Worm (Caenorhabditis elegans) whole organism, dauer: ENCODE measurements around the gene F35G12.7.

ENCODE experiments used
- unc-62 ChIP-seq: sonication (generic microtip); optimal IDR thresholded peaks from 2 replicates; lab custom pipeline; 2017; ENCODE audit warnings: missing biosample characterization, missing genetic modification reagents, missing genetic modification characterization

The F35G12.7 gene

DNA sequence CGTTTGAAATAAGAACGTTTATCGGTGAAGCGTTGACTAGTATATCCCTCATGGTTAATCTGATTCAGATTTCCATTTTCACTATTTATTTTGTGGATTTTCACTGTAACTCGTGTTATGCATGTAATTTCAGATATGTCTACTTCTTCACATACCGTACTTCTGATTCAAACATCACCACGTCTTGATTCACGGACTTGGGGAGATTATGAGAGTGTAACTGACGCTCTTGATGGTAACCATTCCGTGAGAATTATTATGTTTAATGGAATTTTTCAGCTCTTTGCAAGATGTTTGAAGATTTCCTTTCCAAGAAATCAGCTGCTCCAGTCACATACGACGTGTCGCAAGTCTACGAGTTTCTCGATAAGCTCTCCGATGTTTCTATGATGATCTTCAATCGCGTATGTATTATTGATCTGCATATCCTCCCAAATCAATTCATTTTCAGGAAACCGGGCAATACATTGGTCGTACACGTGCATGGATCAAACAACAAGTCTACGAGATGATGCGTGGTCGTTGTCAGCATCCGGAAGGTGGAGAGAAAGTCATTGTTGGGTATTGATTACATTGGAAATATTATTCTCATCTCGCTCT lies 6.1 kb upstream of the F35G12.7 start, which contains the start of gene erh-2:
Gene erh-2, plus strand, starts transcription at position 134 of the 600 bp plus-strand sequence.
- no peak for TF ChIP-seq unc-62 (GFP tag; lab: Kevin White, UChicago)

DNA sequence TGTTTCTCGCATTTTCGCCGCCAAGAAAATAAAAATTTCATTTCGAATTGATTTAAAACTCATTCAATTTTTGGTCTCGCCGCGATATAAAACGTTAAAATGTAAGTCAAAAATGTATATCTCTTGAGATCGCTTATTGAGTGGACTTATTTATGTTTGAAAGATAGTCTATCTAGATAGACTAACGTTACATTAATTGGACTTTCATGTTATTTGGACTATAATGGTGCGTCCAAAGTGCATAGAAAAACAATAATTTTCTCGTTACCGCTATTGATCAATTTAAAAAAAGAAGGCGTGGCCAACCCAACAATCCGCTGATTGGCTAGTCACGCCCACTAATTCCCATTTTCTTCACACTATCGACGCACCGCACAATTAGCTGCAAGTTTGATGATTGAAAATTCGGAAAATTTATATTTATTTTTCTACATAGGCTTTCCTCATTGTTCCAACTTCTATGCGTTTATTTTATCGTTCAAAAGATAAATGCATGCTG lies 3.0 kb downstream of the F35G12.7 start, which contains the start of gene F35G12.5:
Gene F35G12.5, plus strand, starts transcription at position 51 of the 499 bp plus-strand sequence.
- TF ChIP-seq unc-62 (GFP tag; lab: Kevin White, UChicago), result no peak

DNA sequence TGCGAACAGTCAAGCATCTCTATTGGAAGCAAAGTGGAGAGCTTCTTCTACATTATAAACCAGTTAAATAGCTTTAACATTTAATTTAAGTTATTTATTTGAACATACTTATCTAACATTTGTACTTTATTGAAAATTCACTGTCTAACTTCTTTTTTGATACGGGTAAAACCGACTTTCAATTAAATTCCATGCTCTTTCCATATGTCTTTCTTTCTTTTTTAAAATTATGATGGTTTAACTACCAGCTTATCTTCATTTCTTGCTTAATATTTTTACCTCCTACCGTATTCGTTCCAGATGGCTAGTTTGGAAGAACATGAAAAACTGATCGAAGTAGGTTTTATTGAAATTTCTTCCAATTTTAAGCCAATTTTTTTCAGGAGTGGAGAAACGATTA lies 5.6 kb downstream of the F35G12.7 start, which contains the start of gene F35G12.12:
Gene F35G12.12, plus strand, starts transcription at position 301 of the 400 bp plus-strand sequence.
- no peak for TF ChIP-seq unc-62 (GFP tag; lab: Kevin White, UChicago)

ce11 chrIII:4578385-4578903 lies 8.7 kb downstream of the F35G12.7 start, which contains the start of the genes sel-5 and wdr-48:
TSS of gene sel-5 (minus strand) at chrIII:4578437.
TSS of gene wdr-48 (plus strand) at chrIII:4578853.
- TF ChIP-seq unc-62 (GFP tag; lab: Kevin White, UChicago), result no peak

DNA sequence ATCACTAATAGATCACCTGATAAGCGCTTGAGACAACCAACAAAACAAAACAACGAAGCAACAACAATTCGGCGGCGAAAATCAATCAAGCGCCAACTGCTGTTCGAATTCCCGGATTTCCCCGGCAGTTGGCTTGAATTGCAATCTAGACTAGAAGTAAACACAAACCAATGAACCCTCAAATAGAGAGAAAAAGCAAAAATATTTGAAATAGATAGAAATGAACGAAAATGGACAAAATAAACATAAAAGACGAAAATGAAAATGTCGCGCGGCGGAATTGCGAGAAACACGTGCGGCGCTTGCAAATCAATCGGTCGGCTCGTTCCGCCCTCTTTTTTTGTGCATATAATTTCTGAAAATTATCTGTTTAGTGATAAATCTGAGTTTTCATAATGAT lies 18.7 kb downstream of the F35G12.7 start, which contains the start of gene idhg-1:
Gene idhg-1, plus strand, starts transcription at position 343 of the 400 bp plus-strand sequence.
- no peak for TF ChIP-seq unc-62 (GFP tag; lab: Kevin White, UChicago)

DNA sequence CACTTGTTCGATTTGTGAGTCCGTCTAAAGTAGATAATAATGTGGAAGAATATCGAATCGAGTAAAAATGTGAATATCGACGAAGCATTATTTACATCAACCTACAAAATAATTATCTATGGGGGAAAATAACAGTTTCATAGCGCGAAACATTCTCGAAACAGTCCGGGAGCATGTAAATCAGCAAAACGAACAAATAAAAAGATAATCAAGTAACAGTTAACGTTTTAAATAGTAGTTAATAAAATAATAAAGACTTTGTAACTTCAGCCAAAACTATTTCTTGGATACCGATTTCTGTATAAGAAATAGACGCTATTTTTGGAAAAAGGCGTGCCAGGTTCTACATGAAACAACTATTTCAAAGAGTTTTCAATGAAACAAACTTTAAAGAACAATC lies 19.1 kb downstream of the F35G12.7 start, which contains the start of gene mlcd-1:
Gene mlcd-1, minus strand, starts transcription at position 101 of the 400 bp plus-strand sequence.
- TF ChIP-seq unc-62 (GFP tag; lab: Kevin White, UChicago), result no peak

DNA sequence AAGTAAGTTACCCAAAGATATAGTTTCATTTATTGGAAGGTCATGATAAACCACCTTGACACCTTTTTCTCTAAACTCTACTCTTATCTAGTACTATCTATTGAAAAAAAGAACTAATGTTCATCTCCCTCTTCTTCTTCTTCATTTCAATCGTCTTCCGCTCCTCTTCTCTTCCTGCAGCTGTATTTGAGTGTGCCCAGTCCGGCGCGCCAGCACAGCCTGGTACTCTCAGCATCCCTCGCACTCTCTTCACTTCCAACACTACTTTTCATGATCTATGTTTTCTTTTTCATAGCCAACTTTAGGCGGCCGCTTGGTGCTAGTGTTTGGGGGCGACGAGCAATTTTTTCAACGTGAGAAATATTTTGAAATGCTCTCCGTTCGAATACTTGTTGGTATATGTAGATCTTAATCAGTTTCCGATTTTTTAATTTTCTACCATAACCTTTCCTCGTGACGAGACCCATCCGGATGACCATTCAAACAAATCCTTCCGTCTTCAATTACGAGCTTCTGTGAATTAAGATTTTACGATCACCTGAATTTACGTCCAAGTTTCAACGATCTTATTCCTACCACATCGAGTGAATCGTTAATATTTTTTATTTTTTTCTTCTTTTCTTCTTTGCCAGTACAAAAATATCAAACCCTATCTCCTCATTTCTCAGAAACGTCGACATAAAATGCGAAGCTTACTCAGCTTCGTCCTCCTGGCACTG lies 24.9 kb downstream of the F35G12.7 start, which contains the start of gene pan-1:
Gene pan-1, plus strand, starts transcription at position 669 of the 719 bp plus-strand sequence.
- TF ChIP-seq unc-62 (GFP tag; lab: Kevin White, UChicago), result no peak

- no peak for TF ChIP-seq unc-62 (GFP tag; lab: Kevin White, UChicago)
Observed at ce11 chrIII:4561286-4561685, 25.8 kb downstream of the F35G12.7 start.

DNA sequence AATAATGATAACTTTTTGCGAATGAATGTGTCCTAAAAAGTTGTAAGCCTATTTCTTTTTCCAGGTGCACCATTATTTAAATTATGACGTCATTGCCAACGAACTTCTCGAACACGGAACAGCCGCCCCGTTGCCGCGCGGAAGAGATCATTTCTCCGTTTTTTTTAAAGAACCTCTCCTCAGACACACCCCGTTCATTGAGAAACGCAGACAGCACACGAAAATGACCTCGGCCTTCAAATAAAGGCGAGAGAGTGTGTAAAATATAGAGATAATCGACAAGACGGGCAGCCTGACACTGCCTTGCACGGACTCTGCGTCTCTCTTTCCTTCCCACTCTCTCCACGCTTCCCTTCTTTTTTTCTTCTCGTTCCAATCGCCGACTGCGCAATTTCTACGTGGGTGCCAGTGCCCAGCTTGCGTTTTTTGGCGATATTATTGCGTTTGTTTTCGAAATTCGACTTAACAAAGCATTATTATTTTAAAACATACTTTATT lies 26.7 kb downstream of the F35G12.7 start:
- TF ChIP-seq unc-62 (GFP tag; lab: Kevin White, UChicago), result no peak

ce11 chrIII:4555345-4555744 lies 31.8 kb downstream of the F35G12.7 start:
- no peak for TF ChIP-seq unc-62 (GFP tag; lab: Kevin White, UChicago)

DNA sequence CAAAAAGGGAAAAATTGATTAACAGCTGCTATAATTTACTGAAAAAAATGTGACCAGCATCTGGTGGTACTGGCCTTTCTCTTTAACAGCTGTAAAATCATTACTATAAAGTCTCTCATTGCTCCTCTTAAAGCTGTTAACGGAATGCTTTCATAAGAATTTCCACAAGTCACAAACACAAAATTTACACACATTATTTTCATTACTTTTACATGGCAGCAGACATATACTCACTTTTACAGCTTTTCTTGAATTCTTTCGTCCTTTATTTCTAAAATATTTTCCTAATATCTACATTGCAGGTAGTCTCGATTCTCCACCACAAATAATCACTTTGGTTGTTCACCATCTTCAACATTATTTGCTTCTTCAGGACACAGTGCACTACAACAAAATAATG lies 33.8 kb downstream of the F35G12.7 start, which contains the start of gene imph-1:
Gene imph-1, plus strand, starts transcription at position 301 of the 400 bp plus-strand sequence.
- no peak for TF ChIP-seq unc-62 (GFP tag; lab: Kevin White, UChicago)

DNA sequence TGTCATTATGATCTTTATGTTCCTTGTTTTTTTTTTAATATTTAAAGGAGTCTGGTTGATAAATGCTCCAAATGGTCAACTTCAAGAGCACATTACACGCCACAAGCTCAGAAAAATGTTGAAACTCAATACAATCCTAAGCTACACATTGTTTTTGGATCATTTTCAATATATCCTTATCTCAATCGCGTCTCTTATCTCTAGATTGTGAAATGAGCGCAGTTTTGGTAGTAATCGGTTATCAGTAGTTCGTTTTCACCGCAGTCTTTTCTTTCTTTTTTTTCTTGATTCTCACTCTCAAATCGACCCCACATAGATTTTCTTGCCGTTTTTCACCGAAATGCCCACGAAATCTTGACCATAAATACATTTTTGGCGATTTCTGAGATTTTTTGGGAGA lies 34.3 kb downstream of the F35G12.7 start:
- no peak for TF ChIP-seq unc-62 (GFP tag; lab: Kevin White, UChicago)

DNA sequence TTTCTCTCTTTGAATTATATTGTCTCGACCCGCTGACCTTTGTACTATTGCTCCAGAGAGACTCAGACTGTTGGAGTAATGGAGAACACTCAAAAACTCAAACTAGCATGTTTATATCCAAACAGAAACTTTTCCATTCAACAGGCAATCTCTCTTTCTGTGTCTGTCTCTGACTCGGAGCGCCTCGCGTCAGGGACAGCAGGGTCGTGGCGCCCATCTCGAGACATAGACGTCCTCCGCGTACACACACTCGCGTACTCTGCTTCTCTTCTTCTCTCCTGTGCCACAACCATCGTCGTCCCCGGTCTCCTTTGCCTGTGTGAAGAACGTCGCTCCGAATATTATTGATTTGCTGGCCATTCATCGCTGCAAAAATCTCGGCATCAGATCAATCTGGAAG lies 35.2 kb downstream of the F35G12.7 start:
- no peak for TF ChIP-seq unc-62 (GFP tag; lab: Kevin White, UChicago)

DNA sequence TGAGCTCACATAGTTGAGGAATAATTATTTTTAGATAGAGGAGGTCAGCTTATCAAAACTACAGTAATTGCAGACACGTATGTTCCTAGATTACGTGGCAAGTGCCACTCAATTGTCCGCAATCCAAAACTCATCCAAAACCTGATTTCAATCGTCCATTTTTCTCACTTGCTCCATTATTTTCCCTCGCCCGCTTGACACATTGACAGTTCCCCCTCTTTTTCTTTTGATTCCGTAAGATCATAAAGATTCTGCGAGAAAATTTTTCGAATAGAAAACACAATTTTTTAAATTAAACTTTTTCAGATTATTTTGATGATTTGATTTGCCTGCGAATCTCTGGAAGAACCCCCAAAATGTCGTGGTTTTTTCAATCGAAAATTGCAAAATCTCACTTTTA lies 38.4 kb downstream of the F35G12.7 start, which contains the start of gene M88.4:
Gene M88.4, plus strand, starts transcription at position 301 of the 400 bp plus-strand sequence.
- no peak for TF ChIP-seq unc-62 (GFP tag; lab: Kevin White, UChicago)

DNA sequence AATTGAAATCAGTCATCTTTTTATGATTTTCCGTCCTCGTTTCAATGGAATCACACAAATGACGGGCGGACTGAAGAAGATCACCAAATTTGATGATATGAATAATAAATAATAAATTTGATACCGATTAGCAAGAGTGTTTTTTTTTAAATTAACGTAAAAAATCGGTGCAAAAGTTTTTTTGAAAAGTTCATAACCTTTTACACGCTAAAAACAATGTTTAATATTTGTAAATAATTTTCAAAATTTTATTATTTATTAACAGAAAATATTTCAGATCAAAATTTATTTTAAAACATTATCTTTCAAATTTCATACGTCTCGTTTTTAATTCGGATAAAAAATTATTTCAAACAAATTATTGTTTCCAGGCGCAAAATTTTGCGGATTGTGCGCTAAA lies 42.2 kb downstream of the F35G12.7 start, which contains the start of gene M88.3:
Gene M88.3, minus strand, starts transcription at position 101 of the 400 bp plus-strand sequence.
- no peak for TF ChIP-seq unc-62 (GFP tag; lab: Kevin White, UChicago)
